Fruit fly (Drosophila melanogaster) whole organism, pupa: ENCODE data around the gene CG14383.

Source experiments
- CG10348 ChIP-seq: fragments of 200-800 bp; sonication (Bioruptor generic); IDR thresholded peaks from 2 replicates; pipeline ENCODE4 v1.3.6; 2022; ENCODE audit warnings: missing biosample characterization, missing genetic modification characterization
- CG12605 ChIP-seq: fragments of 200-800 bp; sonication (Bioruptor generic); IDR thresholded peaks from 2 replicates; pipeline ENCODE4 v1.3.6; 2022; ENCODE audit warnings: missing biosample characterization, missing genetic modification characterization
- CG13204 ChIP-seq: fragments of 200-800 bp; sonication (Bioruptor generic); optimal IDR thresholded peaks from 2 replicates; lab custom pipeline; 2018; ENCODE audit warnings: missing biosample characterization, mild to moderate bottlenecking, missing genetic modification characterization, moderate library complexity
- CG14655 ChIP-seq: fragments of 200-800 bp; sonication (Bioruptor generic); optimal IDR thresholded peaks from 3 replicates; lab custom pipeline; 2017; ENCODE audit warnings: mild to moderate bottlenecking, missing biosample characterization, missing genetic modification reagents, missing genetic modification characterization
- CG15710 ChIP-seq: fragments of 200-800 bp; sonication (Bioruptor generic); optimal IDR thresholded peaks from 2 replicates; lab custom pipeline; 2018; ENCODE audit warnings: missing biosample characterization, mild to moderate bottlenecking, missing genetic modification characterization, moderate library complexity
- CG17806 ChIP-seq: fragments of 200-800 bp; sonication (Bioruptor generic); optimal IDR thresholded peaks from 2 replicates; lab custom pipeline; 2018; ENCODE audit warnings: missing biosample characterization, mild to moderate bottlenecking, missing genetic modification characterization, moderate library complexity
- CG32121 ChIP-seq: fragments of 200-800 bp; sonication (Bioruptor generic); IDR thresholded peaks from 2 replicates; pipeline ENCODE4 v1.3.6; 2022; ENCODE audit warnings: missing biosample characterization, missing genetic modification characterization
- CG34367 ChIP-seq: fragments of 200-800 bp; sonication (Bioruptor generic); optimal IDR thresholded peaks from 2 replicates; lab custom pipeline; 2018; ENCODE audit warnings: missing biosample characterization, mild to moderate bottlenecking, missing genetic modification characterization
- CG4496 ChIP-seq: fragments of 200-800 bp; sonication (Bioruptor generic); IDR thresholded peaks from 3 replicates; pipeline ENCODE4 v1.3.6; 2022; ENCODE audit warnings: missing biosample characterization, missing genetic modification characterization
- CG8159 ChIP-seq: fragments of 200-800 bp; sonication (Bioruptor generic); optimal IDR thresholded peaks from 3 replicates; lab custom pipeline; 2018; ENCODE audit warnings: missing biosample characterization, mild to moderate bottlenecking, missing genetic modification characterization, moderate library complexity
- CG8301 ChIP-seq: fragments of 200-800 bp; sonication (Bioruptor generic); optimal IDR thresholded peaks from 2 replicates; lab custom pipeline; 2018; ENCODE audit warnings: missing biosample characterization, mild to moderate bottlenecking, missing genetic modification characterization
- CG9948 ChIP-seq: fragments of 200-800 bp; sonication (Bioruptor generic); optimal IDR thresholded peaks from 2 replicates; lab custom pipeline; 2018; ENCODE audit warnings: missing biosample characterization, mild to moderate bottlenecking, missing genetic modification characterization, moderate library complexity
- D1 ChIP-seq: fragments of 200-800 bp; sonication (Bioruptor generic); optimal IDR thresholded peaks from 2 replicates; lab custom pipeline; 2018; ENCODE audit warnings: missing biosample characterization, mild to moderate bottlenecking, missing genetic modification characterization, moderate library complexity
- EcR ChIP-seq: fragments of 200-800 bp; sonication (Bioruptor generic); optimal IDR thresholded peaks from 3 replicates; lab custom pipeline; 2019; ENCODE audit warnings: missing biosample characterization, missing genetic modification characterization, mild to moderate bottlenecking, moderate library complexity, missing genetic modification reagents
- Ets98B ChIP-seq: fragments of 200-800 bp; sonication (Bioruptor generic); IDR thresholded peaks from 2 replicates; pipeline ENCODE4 v1.3.6; 2022; ENCODE audit warnings: missing biosample characterization, missing genetic modification characterization
- Pif1A ChIP-seq: fragments of 200-800 bp; sonication (Bioruptor generic); optimal IDR thresholded peaks from 3 replicates; lab custom pipeline; 2016; ENCODE audit warnings: missing biosample characterization, missing genetic modification characterization
- Pif1B ChIP-seq: fragments of 200-800 bp; sonication (Bioruptor generic); optimal IDR thresholded peaks from 3 replicates; lab custom pipeline; 2016; ENCODE audit warnings: missing biosample characterization, missing genetic modification characterization
- Snoo ChIP-seq: fragments of 200-800 bp; sonication (Bioruptor generic); optimal IDR thresholded peaks from 3 replicates; lab custom pipeline; 2017; ENCODE audit warnings: missing biosample characterization, mild to moderate bottlenecking, missing genetic modification characterization, inconsistent platforms
- fd96Ca ChIP-seq: fragments of 200-800 bp; sonication (Bioruptor generic); IDR thresholded peaks from 3 replicates; pipeline ENCODE4 v1.3.6; 2022; ENCODE audit warnings: missing biosample characterization, missing genetic modification characterization
- gl ChIP-seq: fragments of 200-800 bp; sonication (Bioruptor generic); optimal IDR thresholded peaks from 2 replicates; lab custom pipeline; 2018; ENCODE audit warnings: missing biosample characterization, mild to moderate bottlenecking, missing genetic modification characterization
- rn ChIP-seq: fragments of 200-800 bp; sonication (Bioruptor generic); IDR thresholded peaks from 2 replicates; pipeline ENCODE4 v1.3.6; 2022; ENCODE audit warnings: missing biosample characterization, missing genetic modification characterization

The CG14383 gene

dm6 chr3R:12980628-12981219, 7.6 kb downstream of the CG14383 start, which contains the start of gene Paip2:
Paip2 (plus strand) TSS chr3R:12980792.
- no peak for TF ChIP-seq CG12605
- TF ChIP-seq gl (tag; lab: Kevin White, UChicago): no peak
- TF ChIP-seq Pif1A (GFP tag; lab: Kevin White, UChicago): no peak
- TF ChIP-seq CG4496 (GFP tag; lab: Robert Waterston, UW): 0 out of 3 replicates have a peak, but pooled peaks have one; percentile 28

DNA sequence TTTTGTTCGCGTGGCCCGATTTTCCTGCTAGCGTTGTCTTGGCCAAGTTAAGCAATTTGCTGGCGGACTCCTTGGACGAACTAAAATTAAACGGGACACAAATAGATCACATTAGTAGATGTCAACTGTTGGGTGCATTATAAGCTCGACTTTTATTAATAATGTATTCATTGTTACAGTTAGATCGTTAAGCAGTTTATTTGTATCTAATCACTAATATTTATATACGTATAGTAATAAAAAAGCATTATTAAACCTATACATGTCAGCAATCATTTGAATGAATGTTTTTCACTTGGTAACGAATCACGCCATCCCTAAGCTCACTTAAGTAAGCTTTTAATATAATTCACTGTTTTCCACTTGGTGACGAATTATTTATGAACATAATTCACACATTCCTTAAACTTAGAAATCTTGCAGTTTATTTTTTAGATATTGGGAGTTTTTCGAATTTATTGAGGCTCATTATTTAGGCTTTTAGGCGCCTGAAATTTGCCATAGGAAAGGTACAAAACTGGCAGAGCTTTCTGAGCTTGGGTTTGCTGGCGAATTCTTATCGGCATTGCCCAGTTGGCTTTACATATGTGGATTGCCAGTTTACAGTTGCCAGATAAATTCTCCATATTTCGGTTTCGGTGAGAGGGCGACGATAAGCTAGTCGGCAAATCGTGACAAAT, 10.8 kb downstream of the CG14383 start, which contains the start of the genes CG7381 and CG7091:
TSS of gene CG7381 (minus strand) at position 101 of the 680 bp plus-strand sequence.
TSS of gene CG7091 (plus strand) at position 630 of the 680 bp plus-strand sequence.
- TF ChIP-seq Pif1B: no peak
- TF ChIP-seq CG9948 (tag; lab: Kevin White, UChicago): no peak
- no peak for TF ChIP-seq CG15710 (tag; lab: Kevin White, UChicago)
- no peak for TF ChIP-seq CG4496 (GFP tag; lab: Robert Waterston, UW)
- no peak for TF ChIP-seq D1 (tag; lab: Kevin White, UChicago)
- no peak for TF ChIP-seq EcR (GFP tag; lab: Kevin White, UChicago)
- TF ChIP-seq gl (tag; lab: Kevin White, UChicago): no peak

DNA sequence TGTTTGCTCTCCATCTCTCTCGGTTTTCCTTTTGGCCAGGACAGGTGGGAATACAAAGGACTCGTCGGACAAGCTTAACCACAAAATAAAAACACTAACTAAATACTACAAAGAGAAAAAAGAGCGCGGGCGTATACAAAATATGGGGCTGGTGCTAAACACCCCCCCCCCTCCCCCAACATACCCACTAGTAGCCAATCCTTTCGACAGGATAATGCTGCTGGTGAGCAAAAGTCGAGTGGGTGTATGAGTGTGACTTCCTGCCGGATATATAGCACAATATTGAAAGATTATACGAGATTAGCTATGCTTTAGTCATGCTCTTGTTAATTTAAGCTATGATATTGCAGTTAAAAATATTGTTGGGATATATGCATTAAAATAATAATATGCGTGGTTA, 13.1 kb downstream of the CG14383 start:
- TF ChIP-seq fd96Ca (GFP tag; lab: Robert Waterston, UW): no peak
- TF ChIP-seq CG4496 (GFP tag; lab: Robert Waterston, UW): no peak
- TF ChIP-seq CG32121 (GFP tag; lab: Robert Waterston, UW): no peak
- no peak for TF ChIP-seq CG17806 (tag; lab: Kevin White, UChicago)
- no peak for TF ChIP-seq CG9948 (tag; lab: Kevin White, UChicago)
- no peak for TF ChIP-seq Snoo (tag; lab: Kevin White, UChicago)
- no peak for TF ChIP-seq gl (tag; lab: Kevin White, UChicago)
- no peak for TF ChIP-seq CG13204 (GFP tag; lab: Kevin White, UChicago)
- TF ChIP-seq CG14655 (GFP tag; lab: Kevin White, UChicago): no peak
- no peak for TF ChIP-seq CG8159 (tag; lab: Kevin White, UChicago)
- no peak for TF ChIP-seq D1 (tag; lab: Kevin White, UChicago)
- TF ChIP-seq CG12605: no peak
- TF ChIP-seq rn (GFP tag; lab: Robert Waterston, UW): no peak
- no peak for TF ChIP-seq CG15710 (tag; lab: Kevin White, UChicago)
- TF ChIP-seq Pif1A (GFP tag; lab: Kevin White, UChicago): no peak

DNA sequence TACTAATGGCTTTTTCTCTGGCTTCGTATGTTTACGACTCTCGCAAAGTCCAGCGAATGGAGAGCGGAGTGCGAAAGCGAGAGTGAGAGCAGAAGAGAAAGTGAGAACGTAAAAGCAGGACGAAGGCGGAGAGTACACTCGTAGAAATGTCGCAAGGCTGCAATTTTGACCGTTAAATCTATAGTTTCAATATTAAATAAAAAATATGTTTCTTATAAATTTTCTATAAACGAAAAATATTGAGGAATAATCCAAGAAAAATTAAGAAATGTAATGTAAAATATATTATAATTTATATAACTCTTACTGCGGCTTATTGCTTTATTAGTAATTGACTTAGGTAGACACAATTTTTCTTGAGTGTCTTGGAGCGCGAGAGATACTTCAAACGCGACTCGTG, 13.9 kb downstream of the CG14383 start:
- no peak for TF ChIP-seq rn (GFP tag; lab: Robert Waterston, UW)
- 0 out of 3 replicates have a peak, but pooled peaks have one; percentile 23 for TF ChIP-seq CG4496 (GFP tag; lab: Robert Waterston, UW)
- no peak for TF ChIP-seq gl (tag; lab: Kevin White, UChicago)
- TF ChIP-seq CG17806 (tag; lab: Kevin White, UChicago): no peak
- TF ChIP-seq CG8301: no peak
- peak; percentile 22 for TF ChIP-seq Pif1A (GFP tag; lab: Kevin White, UChicago)
- TF ChIP-seq CG14655 (GFP tag; lab: Kevin White, UChicago): peak; percentile 53
- no peak for TF ChIP-seq Snoo (tag; lab: Kevin White, UChicago)
- TF ChIP-seq CG8159 (tag; lab: Kevin White, UChicago): no peak
- peak; percentile 43 for TF ChIP-seq CG9948 (tag; lab: Kevin White, UChicago)
- TF ChIP-seq CG12605: no peak
- no peak for TF ChIP-seq D1 (tag; lab: Kevin White, UChicago)
- no peak for TF ChIP-seq fd96Ca (GFP tag; lab: Robert Waterston, UW)
- peak; percentile 63 for TF ChIP-seq Pif1B
- no peak for TF ChIP-seq CG32121 (GFP tag; lab: Robert Waterston, UW)
- no peak for TF ChIP-seq CG34367 (tag; lab: Kevin White, UChicago)
- TF ChIP-seq Ets98B (GFP tag; lab: Robert Waterston, UW): no peak
- no peak for TF ChIP-seq CG10348 (GFP tag; lab: Robert Waterston, UW)
- TF ChIP-seq EcR (GFP tag; lab: Kevin White, UChicago): no peak
- TF ChIP-seq CG13204 (GFP tag; lab: Kevin White, UChicago): no peak
- TF ChIP-seq CG15710 (tag; lab: Kevin White, UChicago): no peak

DNA sequence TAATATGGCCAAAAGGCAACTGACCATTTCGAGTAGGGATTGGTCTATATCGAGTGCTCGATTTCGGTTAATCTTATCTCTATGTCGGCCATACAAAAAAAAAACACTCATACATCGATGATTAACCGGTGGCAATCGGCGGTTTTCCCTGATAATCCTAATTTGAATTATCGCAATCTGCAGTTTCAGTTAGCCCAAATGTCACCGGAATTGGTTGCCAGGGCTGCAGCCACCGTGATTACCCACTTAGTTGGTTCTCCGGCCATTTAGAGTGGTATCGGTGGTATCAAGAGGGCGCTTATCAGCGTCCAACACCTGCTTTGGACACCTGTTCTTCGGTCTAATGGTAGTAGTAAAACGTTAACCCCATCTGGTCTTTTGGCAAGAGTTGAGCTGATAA, 16.2 kb downstream of the CG14383 start:
- TF ChIP-seq CG8301: no peak
- no peak for TF ChIP-seq CG32121 (GFP tag; lab: Robert Waterston, UW)

DNA sequence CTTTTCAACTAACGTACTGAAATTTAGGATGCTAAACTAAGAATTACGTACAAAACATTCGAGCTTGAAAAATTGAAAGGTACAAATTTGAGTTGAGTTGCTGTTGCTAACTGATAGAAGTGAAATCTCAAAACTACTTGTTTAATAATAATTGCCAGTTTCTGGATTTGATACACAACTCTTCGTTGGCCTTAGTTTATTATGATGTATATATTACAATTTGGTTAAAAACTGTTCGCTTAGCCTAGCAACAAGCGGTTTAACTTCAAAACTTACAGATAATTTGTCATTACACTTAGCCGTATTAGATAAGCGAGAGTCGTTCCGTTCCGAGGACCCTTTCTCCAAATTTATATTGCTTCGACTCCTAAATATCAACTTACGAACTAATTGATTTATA, 20.7 kb downstream of the CG14383 start, which contains the start of the genes CG14384 and grsm:
TSS of gene CG14384 (minus strand) at position 101 of the 400 bp plus-strand sequence.
TSS of gene grsm (minus strand) at position 101 of the 400 bp plus-strand sequence.
- TF ChIP-seq CG8159 (tag; lab: Kevin White, UChicago) (no peak), Pif1A (GFP tag; lab: Kevin White, UChicago) (no peak), D1 (tag; lab: Kevin White, UChicago) (no peak), rn (GFP tag; lab: Robert Waterston, UW) (no peak), CG10348 (GFP tag; lab: Robert Waterston, UW) (no peak), CG14655 (GFP tag; lab: Kevin White, UChicago) (no peak), Ets98B (GFP tag; lab: Robert Waterston, UW) (no peak), CG34367 (tag; lab: Kevin White, UChicago) (no peak), CG12605 (no peak), CG15710 (tag; lab: Kevin White, UChicago) (no peak), CG9948 (tag; lab: Kevin White, UChicago) (no peak), CG4496 (GFP tag; lab: Robert Waterston, UW) (no peak), gl (tag; lab: Kevin White, UChicago) (no peak), CG32121 (GFP tag; lab: Robert Waterston, UW) (no peak), EcR (GFP tag; lab: Kevin White, UChicago) (no peak), Snoo (tag; lab: Kevin White, UChicago) (no peak)
